Worm (Caenorhabditis elegans): ENCODE measurements around the gene ptr-16.

Gene ptr-16

DNA sequence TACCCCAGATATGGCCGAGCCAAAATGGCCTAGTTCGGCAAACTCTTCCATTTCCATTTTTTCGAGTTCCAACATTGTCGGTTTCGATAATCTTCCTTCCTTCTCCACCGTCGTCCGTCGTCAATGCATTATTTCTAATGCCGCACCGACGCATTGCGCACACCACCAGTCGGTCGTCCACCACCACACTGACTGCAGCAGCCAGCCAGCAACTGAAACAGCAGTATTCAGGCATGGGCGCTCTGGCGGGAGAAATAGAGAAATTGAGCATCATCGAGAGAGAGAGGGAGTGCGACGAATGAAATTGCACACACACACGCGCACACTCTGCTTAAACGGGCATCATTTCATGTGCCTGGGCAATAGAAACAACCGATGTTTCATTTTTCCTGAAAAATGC, 11.6 kb upstream of the ptr-16 start (continued):
- no peak for TF ChIP-seq dmd-8 (GFP tag; IDR thresholded peaks at IDR 0.05)
- no peak for TF ChIP-seq lin-1 (GFP tag; IDR thresholded peaks at IDR 0.05)
- TF ChIP-seq fkh-10 (GFP tag; optimal IDR thresholded peaks at IDR 0.05), result no peak
- no peak for TF ChIP-seq aha-1 (tag)
- peak; percentile 60 for TF ChIP-seq hlh-30 (tag; optimal IDR thresholded peaks at IDR 0.05; ENCODE audit: insufficient read depth)
- TF ChIP-seq D1046.2 (GFP tag; IDR thresholded peaks at IDR 0.05), result no peak
- no peak for TF ChIP-seq nhr-48 (tag; optimal IDR thresholded peaks at IDR 0.05)
- TF ChIP-seq lin-13 (GFP tag; optimal IDR thresholded peaks at IDR 0.05), result no peak

- TF ChIP-seq nhr-76 (tag; optimal IDR thresholded peaks at IDR 0.05) (no peak), egl-43 (GFP tag; IDR thresholded peaks at IDR 0.05) (no peak), Y75B8A.6 (GFP tag; IDR thresholded peaks at IDR 0.05) (no peak), lin-29 (GFP tag; IDR thresholded peaks at IDR 0.05) (0 out of 2 replicates have a peak, but pooled peaks have one; percentile 33), daf-16 (GFP tag; optimal IDR thresholded peaks at IDR 0.05) (no peak), daf-16 (tag; optimal IDR thresholded peaks at IDR 0.05) (no peak), tag-97 (GFP tag; IDR thresholded peaks at IDR 0.05) (no peak), tra-1 (GFP tag; IDR thresholded peaks at IDR 0.05) (peak; percentile 37; the same call in 1 of the 2 replicates), aly-2 (tag; optimal IDR thresholded peaks at IDR 0.05) (no peak), aha-1 (tag) (peak; percentile 98), set-16 (GFP tag; IDR thresholded peaks at IDR 0.05) (peak; percentile 60), zfp-2 (tag; optimal IDR thresholded peaks at IDR 0.05) (no peak), dmd-6 (GFP tag; IDR thresholded peaks at IDR 0.05) (no peak), T20F7.1 (GFP tag; optimal IDR thresholded peaks at IDR 0.05) (no peak), lir-3 (tag; optimal IDR thresholded peaks at IDR 0.05) (no peak), ces-1 (GFP tag; optimal IDR thresholded peaks at IDR 0.05) (no peak), saeg-2 (GFP tag; IDR thresholded peaks at IDR 0.05) (no peak), hif-1 (tag; optimal IDR thresholded peaks at IDR 0.05) (peak in 1 of 2 experiments; percentile 5), D1046.2 (GFP tag; IDR thresholded peaks at IDR 0.05) (no peak), dve-1 (tag; optimal IDR thresholded peaks at IDR 0.05; ENCODE audit: insufficient read depth) (no peak), nhr-6 (tag; optimal IDR thresholded peaks at IDR 0.05) (peak; percentile 6), nhr-25 (tag; optimal IDR thresholded peaks at IDR 0.05; ENCODE audit: borderline replicate concordance, insufficient read depth) (no peak), ceh-32 (tag; optimal IDR thresholded peaks at IDR 0.05; ENCODE audit: poor library complexity) (no peak), nhr-77 (tag; optimal IDR thresholded peaks at IDR 0.05) (no peak), ZK337.2 (GFP tag; IDR thresholded peaks at IDR 0.05) (no peak), dmd-9 (GFP tag; IDR thresholded peaks at IDR 0.05) (no peak), attf-4 (tag; optimal IDR thresholded peaks at IDR 0.05) (no peak), ceh-28 (tag; optimal IDR thresholded peaks at IDR 0.05) (no peak), lin-1 (GFP tag; IDR thresholded peaks at IDR 0.05) (no peak), dmd-8 (GFP tag; IDR thresholded peaks at IDR 0.05) (no peak), nhr-42 (GFP tag; IDR thresholded peaks at IDR 0.05) (no peak), spr-3 (GFP tag; optimal IDR thresholded peaks at IDR 0.05) (no peak), zip-2 (tag; optimal IDR thresholded peaks at IDR 0.05) (no peak), F44E2.7 (GFP tag; IDR thresholded peaks at IDR 0.05) (no peak), unc-130 (GFP tag; optimal IDR thresholded peaks at IDR 0.05) (no peak), lin-38 (GFP tag; IDR thresholded peaks at IDR 0.05) (peak; percentile 51), vab-7 (GFP tag; IDR thresholded peaks at IDR 0.05) (no peak), fkh-10 (GFP tag; optimal IDR thresholded peaks at IDR 0.05) (no peak), mdt-29 (GFP tag; IDR thresholded peaks at IDR 0.05) (no peak), nhr-28 (tag; optimal IDR thresholded peaks at IDR 0.05) (peak; percentile 23), hlh-11 (tag; optimal IDR thresholded peaks at IDR 0.05) (peak; percentile 57), nhr-111 (GFP tag; optimal IDR thresholded peaks at IDR 0.05) (peak; percentile 30), madf-5 (GFP tag; IDR thresholded peaks at IDR 0.05) (no peak), unc-62 (GFP tag; optimal IDR thresholded peaks at IDR 0.05 in 1 of 2) (peak in 1 of 2 experiments; percentile 41), unc-62 (tag; optimal IDR thresholded peaks at IDR 0.05) (no peak)
These were observed 10.8 kb upstream of the ptr-16 start for ce11 chrV:1154472-1155278.

Data from whole organism, L4 larva.